Worm (Caenorhabditis elegans): Measurements from ENCODE around the gene chil-18.
"Not testable (repeated sequence)": the region's sequence is repeated elsewhere in the genome, so short reads cannot be mapped to it uniquely, and the experiment has no call there.

Gene chil-18

ce11 chrII:9438227-9438626 is 9.8 kb upstream of the chil-18 start, which contains the start of gene chil-13:
Gene chil-13 (minus strand): TSS chrII:9438327.
- TF ChIP-seq med-1 (GFP tag; optimal IDR thresholded peaks at IDR 0.05; ENCODE audit: insufficient read depth) (no peak), T22C8.4 (GFP tag; IDR thresholded peaks at IDR 0.05) (no peak), ztf-23 (GFP tag; IDR thresholded peaks at IDR 0.05) (no peak), tab-1 (GFP tag; IDR thresholded peaks at IDR 0.05) (no peak), flt-1 (GFP tag; IDR thresholded peaks at IDR 0.05) (no peak), cog-1 (tag; optimal IDR thresholded peaks at IDR 0.05) (no peak)

- TF ChIP-seq ref-1 (GFP tag; conservative IDR thresholded peaks at IDR 0.05) (no peak), tab-1 (GFP tag; IDR thresholded peaks at IDR 0.05) (no peak), T22C8.4 (GFP tag; IDR thresholded peaks at IDR 0.05) (no peak), cog-1 (tag; optimal IDR thresholded peaks at IDR 0.05) (no peak), flt-1 (GFP tag; IDR thresholded peaks at IDR 0.05) (no peak), ztf-23 (GFP tag; IDR thresholded peaks at IDR 0.05) (no peak), med-1 (GFP tag; optimal IDR thresholded peaks at IDR 0.05; ENCODE audit: insufficient read depth) (no peak), klf-2 (GFP tag; conservative IDR thresholded peaks at IDR 0.05) (no peak), ztf-29 (GFP tag; IDR thresholded peaks at IDR 0.05) (no peak)
Measured at ce11 chrII:9438853-9439252, 9.2 kb upstream of the chil-18 start.

- TF ChIP-seq ztf-23 (GFP tag; IDR thresholded peaks at IDR 0.05) (no peak), cog-1 (tag; optimal IDR thresholded peaks at IDR 0.05) (no peak), klf-2 (GFP tag; conservative IDR thresholded peaks at IDR 0.05) (no peak), med-1 (GFP tag; optimal IDR thresholded peaks at IDR 0.05; ENCODE audit: insufficient read depth) (no peak), ztf-29 (GFP tag; IDR thresholded peaks at IDR 0.05) (no peak), tab-1 (GFP tag; IDR thresholded peaks at IDR 0.05) (no peak), ref-1 (GFP tag; conservative IDR thresholded peaks at IDR 0.05) (no peak), flt-1 (GFP tag; IDR thresholded peaks at IDR 0.05) (no peak), T22C8.4 (GFP tag; IDR thresholded peaks at IDR 0.05) (no peak)
Measured at ce11 chrII:9440060-9440459, 8.0 kb upstream of the chil-18 start, which contains the start of gene chil-17. Gene chil-17 (minus strand): TSS chrII:9440160.

- TF ChIP-seq cog-1 (tag; optimal IDR thresholded peaks at IDR 0.05) (no peak), ztf-23 (GFP tag; IDR thresholded peaks at IDR 0.05) (no peak), T22C8.4 (GFP tag; IDR thresholded peaks at IDR 0.05) (no peak), ztf-29 (GFP tag; IDR thresholded peaks at IDR 0.05) (no peak)
Measured at ce11 chrII:9441838-9442237, 6.2 kb upstream of the chil-18 start, which contains the start of gene chil-16. Gene chil-16 (minus strand): TSS chrII:9441938.

ce11 chrII:9443522-9443921 is 4.5 kb upstream of the chil-18 start, which contains the start of gene chil-15:
Gene chil-15 (minus strand): TSS chrII:9443622.
- no peak for TF ChIP-seq cog-1 (tag; optimal IDR thresholded peaks at IDR 0.05)
- TF ChIP-seq ztf-23 (GFP tag; IDR thresholded peaks at IDR 0.05) = no peak
- no peak for TF ChIP-seq tab-1 (GFP tag; IDR thresholded peaks at IDR 0.05)
- no peak for TF ChIP-seq ref-1 (GFP tag; conservative IDR thresholded peaks at IDR 0.05)
- no peak for TF ChIP-seq ztf-29 (GFP tag; IDR thresholded peaks at IDR 0.05)
- no peak for TF ChIP-seq klf-2 (GFP tag; conservative IDR thresholded peaks at IDR 0.05)
- no peak for TF ChIP-seq flt-1 (GFP tag; IDR thresholded peaks at IDR 0.05)
- no peak for TF ChIP-seq T22C8.4 (GFP tag; IDR thresholded peaks at IDR 0.05)
- TF ChIP-seq med-1 (GFP tag; optimal IDR thresholded peaks at IDR 0.05; ENCODE audit: insufficient read depth) = no peak

ce11 chrII:9445368-9445767 is 2.7 kb upstream of the chil-18 start, which contains the start of gene R09D1.13:
Gene R09D1.13 (minus strand): TSS chrII:9445468.
- TF ChIP-seq ref-1 (GFP tag; conservative IDR thresholded peaks at IDR 0.05) (no peak), flt-1 (GFP tag; IDR thresholded peaks at IDR 0.05) (no peak), ztf-23 (GFP tag; IDR thresholded peaks at IDR 0.05) (no peak), klf-2 (GFP tag; conservative IDR thresholded peaks at IDR 0.05) (no peak), T22C8.4 (GFP tag; IDR thresholded peaks at IDR 0.05) (no peak), ztf-29 (GFP tag; IDR thresholded peaks at IDR 0.05) (no peak), tab-1 (GFP tag; IDR thresholded peaks at IDR 0.05) (no peak), cog-1 (tag; optimal IDR thresholded peaks at IDR 0.05) (no peak), med-1 (GFP tag; optimal IDR thresholded peaks at IDR 0.05; ENCODE audit: insufficient read depth) (no peak)

ce11 chrII:9452172-9452571 is 4.1 kb downstream of the chil-18 start, which contains the start of gene R09D1.12:
Gene R09D1.12 (minus strand): TSS chrII:9452272.
- TF ChIP-seq T22C8.4 (GFP tag; IDR thresholded peaks at IDR 0.05); ref-1 (GFP tag; conservative IDR thresholded peaks at IDR 0.05); med-1 (GFP tag; optimal IDR thresholded peaks at IDR 0.05; ENCODE audit: insufficient read depth): not testable (repeated sequence)

ce11 chrII:9454304-9454703 is 6.2 kb downstream of the chil-18 start, which contains the start of gene chil-19:
Gene chil-19 (minus strand): TSS chrII:9454404.
- no peak for TF ChIP-seq klf-2 (GFP tag; conservative IDR thresholded peaks at IDR 0.05)
- TF ChIP-seq ref-1 (GFP tag; conservative IDR thresholded peaks at IDR 0.05) = no peak
- TF ChIP-seq med-1 (GFP tag; optimal IDR thresholded peaks at IDR 0.05; ENCODE audit: insufficient read depth) = no peak
- TF ChIP-seq cog-1 (tag; optimal IDR thresholded peaks at IDR 0.05) = no peak
- TF ChIP-seq ztf-23 (GFP tag; IDR thresholded peaks at IDR 0.05) = no peak
- no peak for TF ChIP-seq flt-1 (GFP tag; IDR thresholded peaks at IDR 0.05)

- not testable (repeated sequence) for TF ChIP-seq flt-1, ztf-29, tab-1 (GFP tag; IDR thresholded peaks at IDR 0.05)
Measured at ce11 chrII:9459462-9459861, 11.4 kb downstream of the chil-18 start, which contains the start of gene R09D1.14. Gene R09D1.14 (minus strand): TSS chrII:9459562.

ce11 chrII:9461881-9462280 is 13.8 kb downstream of the chil-18 start, which contains the start of gene chil-21:
Gene chil-21 (minus strand): TSS chrII:9461981.
- TF ChIP-seq ztf-29 (GFP tag; IDR thresholded peaks at IDR 0.05); flt-1 (GFP tag; IDR thresholded peaks at IDR 0.05); cog-1 (tag; optimal IDR thresholded peaks at IDR 0.05): not testable (repeated sequence)

Data from whole organism, midembryonic.